Worm (Caenorhabditis elegans): ENCODE results near the gene lgc-12.

The lgc-12 gene

ce11 chrIII:7579324-7579723 is 17.4 kb downstream of the lgc-12 start, which contains the start of gene mfsd-6:
TSS of gene mfsd-6 (minus strand) at chrIII:7579411.
- TF ChIP-seq ZK546.5 (tag; optimal IDR thresholded peaks at IDR 0.05) (no peak), crh-2 (tag; optimal IDR thresholded peaks at IDR 0.05) (peak; percentile 6), sma-9 (GFP tag; optimal IDR thresholded peaks at IDR 0.05) (peak; percentile 22), sma-9 (tag; optimal IDR thresholded peaks at IDR 0.05) (no peak), nhr-11 (tag; optimal IDR thresholded peaks at IDR 0.05) (no peak), C34F6.9 (tag; optimal IDR thresholded peaks at IDR 0.05) (peak; percentile 11), nhr-23 (tag; optimal IDR thresholded peaks at IDR 0.05) (no peak), lsy-2 (tag; optimal IDR thresholded peaks at IDR 0.05) (peak in 1 of 2 experiments; percentile 3)

- TF ChIP-seq mdl-1 (tag; optimal IDR thresholded peaks at IDR 0.05) (no peak), lsy-2 (tag; optimal IDR thresholded peaks at IDR 0.05) (peak in 1 of 2 experiments; percentile 66), snpc-4 (tag; optimal IDR thresholded peaks at IDR 0.05) (peak; percentile 3), ceh-82 (tag; optimal IDR thresholded peaks at IDR 0.05) (no peak), lin-13 (GFP tag; optimal IDR thresholded peaks at IDR 0.05) (no peak), crh-2 (tag; optimal IDR thresholded peaks at IDR 0.05) (peak; percentile 40), unc-55 (GFP tag; optimal IDR thresholded peaks at IDR 0.05) (peak; percentile 89), mab-5 (tag; optimal IDR thresholded peaks at IDR 0.05) (no peak), dmd-4 (tag; optimal IDR thresholded peaks at IDR 0.05) (no peak), nhr-6 (tag; optimal IDR thresholded peaks at IDR 0.05) (no peak), lin-11 (tag; optimal IDR thresholded peaks at IDR 0.05) (peak; percentile 30), ZK546.5 (tag; optimal IDR thresholded peaks at IDR 0.05) (no peak), aly-2 (tag; optimal IDR thresholded peaks at IDR 0.05) (no peak), peb-1 (tag; optimal IDR thresholded peaks at IDR 0.05) (no peak), ama-1 (optimal IDR thresholded peaks at IDR 0.05) (no peak), nhr-129 (tag; optimal IDR thresholded peaks at IDR 0.05) (peak; percentile 52), ztf-11 (tag; optimal IDR thresholded peaks at IDR 0.05) (no peak), lin-39 (tag; optimal IDR thresholded peaks at IDR 0.05) (no peak), elt-1 (tag; optimal IDR thresholded peaks at IDR 0.05) (no peak), nhr-21 (tag; optimal IDR thresholded peaks at IDR 0.05) (no peak), nhr-25 (tag; optimal IDR thresholded peaks at IDR 0.05) (no peak), nhr-11 (tag; optimal IDR thresholded peaks at IDR 0.05) (no peak), fos-1 (tag; optimal IDR thresholded peaks at IDR 0.05) (no peak), nhr-10 (tag; optimal IDR thresholded peaks at IDR 0.05) (no peak), sma-9 (GFP tag; optimal IDR thresholded peaks at IDR 0.05) (no peak), sma-9 (tag; optimal IDR thresholded peaks at IDR 0.05) (no peak), sma-3 (GFP tag; optimal IDR thresholded peaks at IDR 0.05) (no peak), skn-1 (tag; optimal IDR thresholded peaks at IDR 0.05) (no peak), ztf-1 (GFP tag; conservative IDR thresholded peaks at IDR 0.05) (no peak), nhr-77 (tag; optimal IDR thresholded peaks at IDR 0.05) (no peak), mbf-1 (tag; optimal IDR thresholded peaks at IDR 0.05) (no peak), nhr-237 (tag; optimal IDR thresholded peaks at IDR 0.05) (no peak), R02D3.7 (tag; optimal IDR thresholded peaks at IDR 0.05) (no peak), F13H6.1 (tag; optimal IDR thresholded peaks at IDR 0.05) (peak; percentile 30), alr-1 (tag; optimal IDR thresholded peaks at IDR 0.05) (no peak), elt-3 (tag; optimal IDR thresholded peaks at IDR 0.05) (no peak), ztf-4 (tag; optimal IDR thresholded peaks at IDR 0.05) (no peak), gmeb-1 (tag; optimal IDR thresholded peaks at IDR 0.05) (no peak), unc-39 (tag; optimal IDR thresholded peaks at IDR 0.05) (no peak), unc-62 (GFP tag; optimal IDR thresholded peaks at IDR 0.05) (no peak), egl-27 (tag; optimal IDR thresholded peaks at IDR 0.05) (no peak), nhr-12 (tag; optimal IDR thresholded peaks at IDR 0.05) (no peak), C34F6.9 (tag; optimal IDR thresholded peaks at IDR 0.05) (peak; percentile 82), Y55F3AM.14 (GFP tag; optimal IDR thresholded peaks at IDR 0.05) (peak; percentile 48), sem-4 (tag; optimal IDR thresholded peaks at IDR 0.05) (no peak), blmp-1 (tag; optimal IDR thresholded peaks at IDR 0.05; ENCODE audit: insufficient read depth) (no peak), ceh-16 (tag; optimal IDR thresholded peaks at IDR 0.05) (no peak), nhr-23 (tag; optimal IDR thresholded peaks at IDR 0.05) (no peak), zag-1 (tag; optimal IDR thresholded peaks at IDR 0.05) (peak; percentile 29)
Measured at ce11 chrIII:7580586-7580985, 18.6 kb downstream of the lgc-12 start.

Measured in whole organism, L2 larva.